Fruit fly (Drosophila melanogaster) whole organism, larva: ENCODE data around the gene Sfxn2.

ENCODE experiments used
- noc ChIP-seq: fragments of 200-800 bp; sonication (Bioruptor generic); optimal IDR thresholded peaks from 3 replicates; lab custom pipeline; 2019; ENCODE audit warnings: missing biosample characterization, mild to moderate bottlenecking, missing genetic modification characterization, moderate library complexity

The Sfxn2 gene

dm6 chr3L:19100188-19100587 lies 37.2 kb downstream of the Sfxn2 start, which contains the start of gene Gem2:
Gene Gem2 (minus strand): TSS chr3L:19100363.
- no peak for TF ChIP-seq noc
